In genomic region chr3R:11855156-11855555, dm6 we compare ENCODE assay signal across 1 fruit fly cellular context.
TF ChIP-seq lines count a peak whose summit lies in the region.

No protein-coding gene starts in this region.

TF ChIP-seq in whole organism, embryonic, 481 proteins besides CTCF, POLR2A, EP300 and RAD21 (continued from another document and continues in another):
- TF ChIP-seq pan (optimal IDR thresholded peaks at IDR 0.05; lab: Kevin White, UChicago) (no peak), pan (GFP tag; optimal IDR thresholded peaks at IDR 0.05 in 1 of 2, IDR thresholded peaks at IDR 0.05 in 1 of 2) (peak in 1 of 2 experiments; percentile 34), CG2120 (GFP tag; optimal IDR thresholded peaks at IDR 0.05; lab: Kevin White, UChicago) (no peak), Ets65A (GFP tag; lab: Kevin White, UChicago) (no peak), CG11504 (tag; optimal IDR thresholded peaks at IDR 0.05; lab: Kevin White, UChicago) (peak; percentile 63), CG31441 (GFP tag; IDR thresholded peaks at IDR 0.05; lab: Robert Waterston, UW) (peak; percentile 47), Nf-YB (GFP tag; optimal IDR thresholded peaks at IDR 0.05; lab: Kevin White, UChicago) (no peak), CG15269 (tag; optimal IDR thresholded peaks at IDR 0.05; lab: Kevin White, UChicago) (peak; percentile 51), CG30403 (GFP tag; optimal IDR thresholded peaks at IDR 0.05; lab: Kevin White, UChicago) (peak; percentile 20), unpg (GFP tag; optimal IDR thresholded peaks at IDR 0.05; lab: Kevin White, UChicago) (peak; percentile 44), BtbVII (GFP tag; optimal IDR thresholded peaks at IDR 0.05; lab: Kevin White, UChicago) (no peak), E2f1 (GFP tag; IDR thresholded peaks at IDR 0.05; lab: Robert Waterston, UW) (no peak), CG18764 (GFP tag; optimal IDR thresholded peaks at IDR 0.05; lab: Kevin White, UChicago) (no peak), cato (GFP tag; optimal IDR thresholded peaks at IDR 0.05; lab: Kevin White, UChicago; ENCODE audit: borderline replicate concordance) (no peak), Sox100B (GFP tag; optimal IDR thresholded peaks at IDR 0.05; lab: Kevin White, UChicago) (peak; percentile 5), CoRest (tag; optimal IDR thresholded peaks at IDR 0.05; lab: Kevin White, UChicago) (peak; percentile 33), aop (GFP tag; IDR thresholded peaks at IDR 0.05; lab: Robert Waterston, UW) (no peak), Xbp1 (GFP tag; optimal IDR thresholded peaks at IDR 0.05; lab: Kevin White, UChicago) (peak; percentile 23), sens (GFP tag; lab: Kevin White, UChicago) (peak; percentile 42), Atf3 (GFP tag; optimal IDR thresholded peaks at IDR 0.05; lab: Kevin White, UChicago) (no peak), CG7556 (GFP tag; optimal IDR thresholded peaks at IDR 0.05; lab: Kevin White, UChicago) (peak; percentile 36), CG2889 (GFP tag; IDR thresholded peaks at IDR 0.05; lab: Robert Waterston, UW) (no peak), CG31388 (GFP tag; optimal IDR thresholded peaks at IDR 0.05; lab: Kevin White, UChicago) (no peak), CG16815 (GFP tag; optimal IDR thresholded peaks at IDR 0.05; lab: Kevin White, UChicago) (no peak), nom (GFP tag; optimal IDR thresholded peaks at IDR 0.05; lab: Kevin White, UChicago) (no peak), CG10209 (GFP tag; optimal IDR thresholded peaks at IDR 0.05; lab: Kevin White, UChicago) (peak; percentile 29), CG9932 (GFP tag; IDR thresholded peaks at IDR 0.05; lab: Robert Waterston, UW) (peak; percentile 17; the same call in 1 of the 2 replicates), run (tag; optimal IDR thresholded peaks at IDR 0.05; lab: Kevin White, UChicago) (no peak), CG2678 (tag; optimal IDR thresholded peaks at IDR 0.05; lab: Kevin White, UChicago) (peak; percentile 53), CG17359 (tag; optimal IDR thresholded peaks at IDR 0.05; lab: Kevin White, UChicago) (peak; percentile 44), CG4820 (GFP tag; optimal IDR thresholded peaks at IDR 0.05; lab: Kevin White, UChicago) (peak; percentile 4), prd (optimal IDR thresholded peaks at IDR 0.05; lab: Kevin White, UChicago) (no peak), prd (GFP tag; IDR thresholded peaks at IDR 0.05; lab: Robert Waterston, UW) (peak; percentile 55), H2.0 (GFP tag; IDR thresholded peaks at IDR 0.05; lab: Robert Waterston, UW) (peak; percentile 37; the same call in 1 of the 2 replicates), Atf6 (GFP tag; IDR thresholded peaks at IDR 0.05; lab: Robert Waterston, UW) (peak; percentile 41), CG6175 (GFP tag; IDR thresholded peaks at IDR 0.05; lab: Robert Waterston, UW) (no peak), dimm (GFP tag; IDR thresholded peaks at IDR 0.05; lab: Robert Waterston, UW) (peak; percentile 20; the same call in 1 of the 2 replicates), CG6689 (GFP tag; IDR thresholded peaks at IDR 0.05; lab: Robert Waterston, UW) (peak; percentile 42; the same call in 1 of the 2 replicates), CG9727 (GFP tag; optimal IDR thresholded peaks at IDR 0.05; lab: Kevin White, UChicago) (peak; percentile 6), CG12744 (GFP tag; optimal IDR thresholded peaks at IDR 0.05; lab: Kevin White, UChicago) (no peak), Deaf1 (tag; optimal IDR thresholded peaks at IDR 0.05; lab: Kevin White, UChicago) (peak; percentile 7), CG1602 (GFP tag; optimal IDR thresholded peaks at IDR 0.05; lab: Kevin White, UChicago) (no peak), ab (GFP tag; optimal IDR thresholded peaks at IDR 0.05; lab: Kevin White, UChicago) (no peak), HLH3B (GFP tag; IDR thresholded peaks at IDR 0.05; lab: Robert Waterston, UW) (peak; percentile 34; the same call in 1 of the 2 replicates), CG3281 (GFP tag; optimal IDR thresholded peaks at IDR 0.05; lab: Kevin White, UChicago) (no peak), CG9609 (GFP tag; optimal IDR thresholded peaks at IDR 0.05; lab: Kevin White, UChicago) (no peak), CG30020 (tag; optimal IDR thresholded peaks at IDR 0.05; lab: Kevin White, UChicago) (no peak), CG17361 (GFP tag; IDR thresholded peaks at IDR 0.05; lab: Robert Waterston, UW) (0 out of 3 replicates have a peak, but pooled peaks have one; percentile 20), CG12942 (GFP tag; optimal IDR thresholded peaks at IDR 0.05; lab: Kevin White, UChicago) (peak; percentile 21), D19B (GFP tag; optimal IDR thresholded peaks at IDR 0.05; lab: Kevin White, UChicago) (no peak), Meics (GFP tag; optimal IDR thresholded peaks at IDR 0.05; lab: Kevin White, UChicago) (peak; percentile 43), wdn (GFP tag; IDR thresholded peaks at IDR 0.05; lab: Robert Waterston, UW) (no peak), CG3847 (GFP tag; IDR thresholded peaks at IDR 0.05; lab: Robert Waterston, UW) (0 out of 2 replicates have a peak, but pooled peaks have one; percentile 19), Med (GFP tag; lab: Kevin White, UChicago) (peak; percentile 54), CG17385 (GFP tag; optimal IDR thresholded peaks at IDR 0.05; lab: Kevin White, UChicago) (peak; percentile 17), Dek (tag; optimal IDR thresholded peaks at IDR 0.05; lab: Kevin White, UChicago) (peak; percentile 14), row (GFP tag; IDR thresholded peaks at IDR 0.05; lab: Robert Waterston, UW) (peak; percentile 65), CG11398 (GFP tag; optimal IDR thresholded peaks at IDR 0.05; lab: Kevin White, UChicago) (no peak), tll (GFP tag; optimal IDR thresholded peaks at IDR 0.05; lab: Kevin White, UChicago) (no peak), br (optimal IDR thresholded peaks at IDR 0.05; lab: Kevin White, UChicago) (no peak), Dip3 (GFP tag; optimal IDR thresholded peaks at IDR 0.05; lab: Kevin White, UChicago) (no peak), Xrp1 (GFP tag; IDR thresholded peaks at IDR 0.05; lab: Robert Waterston, UW) (peak; percentile 49; the same call in 1 of the 2 replicates), CG10979 (tag; optimal IDR thresholded peaks at IDR 0.05; lab: Kevin White, UChicago) (peak; percentile 24), sens-2 (GFP tag; IDR thresholded peaks at IDR 0.05; lab: Robert Waterston, UW) (no peak), tx (GFP tag; optimal IDR thresholded peaks at IDR 0.05; lab: Kevin White, UChicago) (no peak), amos (GFP tag; IDR thresholded peaks at IDR 0.05; lab: Robert Waterston, UW; ENCODE audit: partially characterized antibody) (no peak), CG8765 (GFP tag; IDR thresholded peaks at IDR 0.05; lab: Robert Waterston, UW) (no peak), Lim3 (GFP tag; IDR thresholded peaks at IDR 0.05; lab: Robert Waterston, UW) (no peak), bcd (GFP tag; optimal IDR thresholded peaks at IDR 0.05; lab: Kevin White, UChicago) (peak; percentile 4), nmo (GFP tag; optimal IDR thresholded peaks at IDR 0.05; lab: Kevin White, UChicago) (peak; percentile 19), Blimp-1 (GFP tag; optimal IDR thresholded peaks at IDR 0.05; lab: Kevin White, UChicago) (peak; percentile 36), esg (GFP tag; conservative IDR thresholded peaks at IDR 0.05; lab: Robert Waterston, UW) (0 out of 2 replicates have a peak, but pooled peaks have one; percentile 19), scrt (GFP tag; optimal IDR thresholded peaks at IDR 0.05; lab: Kevin White, UChicago) (no peak), gem (tag; optimal IDR thresholded peaks at IDR 0.05; lab: Kevin White, UChicago) (peak; percentile 69), D19A (tag; optimal IDR thresholded peaks at IDR 0.05; lab: Kevin White, UChicago) (peak; percentile 7), ftz-f1 (GFP tag; optimal IDR thresholded peaks at IDR 0.05; lab: Kevin White, UChicago) (no peak), CG32532 (GFP tag; IDR thresholded peaks at IDR 0.05; lab: Robert Waterston, UW) (peak; percentile 43; the same call in 1 of the 2 replicates), CG8388 (GFP tag; optimal IDR thresholded peaks at IDR 0.05; lab: Kevin White, UChicago) (peak; percentile 17), CG1024 (GFP tag; IDR thresholded peaks at IDR 0.05; lab: Robert Waterston, UW) (no peak), CG10366 (GFP tag; IDR thresholded peaks at IDR 0.05; lab: Robert Waterston, UW) (no peak; the same call in 1 of the 2 replicates), Oli (tag; optimal IDR thresholded peaks at IDR 0.05; lab: Kevin White, UChicago) (peak; percentile 35), Ptx1 (GFP tag; IDR thresholded peaks at IDR 0.05; lab: Robert Waterston, UW) (peak; percentile 61), al (GFP tag; IDR thresholded peaks at IDR 0.05; lab: Robert Waterston, UW) (0 out of 2 replicates have a peak, but pooled peaks have one; percentile 18), Hr3 (GFP tag; optimal IDR thresholded peaks at IDR 0.05; lab: Kevin White, UChicago) (peak; percentile 2), CG13424 (tag; optimal IDR thresholded peaks at IDR 0.05; lab: Kevin White, UChicago) (peak; percentile 30), CG9817 (tag; optimal IDR thresholded peaks at IDR 0.05; lab: Kevin White, UChicago) (no peak), CG15514 (GFP tag; optimal IDR thresholded peaks at IDR 0.05; lab: Kevin White, UChicago) (no peak), CG14014 (GFP tag; IDR thresholded peaks at IDR 0.05; lab: Robert Waterston, UW) (peak; percentile 49; the same call in 1 of the 2 replicates), CG13296 (GFP tag; optimal IDR thresholded peaks at IDR 0.05; lab: Kevin White, UChicago) (peak; percentile 6), dpn (GFP tag; optimal IDR thresholded peaks at IDR 0.05; lab: Kevin White, UChicago) (peak in 1 of 2 experiments; percentile 11), CG16813 (GFP tag; IDR thresholded peaks at IDR 0.05; lab: Robert Waterston, UW; ENCODE audit: partially characterized antibody) (no peak), vfl (GFP tag; optimal IDR thresholded peaks at IDR 0.05; lab: Kevin White, UChicago) (no peak), cwo (GFP tag; optimal IDR thresholded peaks at IDR 0.05; lab: Kevin White, UChicago) (peak; percentile 14), CG8924 (tag; optimal IDR thresholded peaks at IDR 0.05; lab: Kevin White, UChicago) (peak; percentile 15), CG33213 (GFP tag; optimal IDR thresholded peaks at IDR 0.05; lab: Kevin White, UChicago) (no peak), mam (GFP tag; optimal IDR thresholded peaks at IDR 0.05; lab: Kevin White, UChicago) (no peak), ATbp (GFP tag; optimal IDR thresholded peaks at IDR 0.05; lab: Kevin White, UChicago) (peak; percentile 20), CG18011 (GFP tag; optimal IDR thresholded peaks at IDR 0.05; lab: Kevin White, UChicago) (no peak), vvl (GFP tag; IDR thresholded peaks at IDR 0.05; lab: Robert Waterston, UW) (0 out of 2 replicates have a peak, but pooled peaks have one; percentile 68), sob (GFP tag; IDR thresholded peaks at IDR 0.05; lab: Robert Waterston, UW) (peak; percentile 29; the same call in 1 of the 2 replicates), Fer1 (GFP tag; optimal IDR thresholded peaks at IDR 0.05; lab: Kevin White, UChicago) (no peak), CG43689 (GFP tag; IDR thresholded peaks at IDR 0.05; lab: Robert Waterston, UW) (no peak), D (optimal IDR thresholded peaks at IDR 0.05; lab: Kevin White, UChicago) (no peak), D (GFP tag; optimal IDR thresholded peaks at IDR 0.05; lab: Kevin White, UChicago) (no peak), fd3F (GFP tag; optimal IDR thresholded peaks at IDR 0.05; lab: Kevin White, UChicago) (no peak), Bdp1 (GFP tag; optimal IDR thresholded peaks at IDR 0.05; lab: Kevin White, UChicago) (no peak), CG18599 (GFP tag; optimal IDR thresholded peaks at IDR 0.05; lab: Kevin White, UChicago) (peak; percentile 47), Hr78 (GFP tag; optimal IDR thresholded peaks at IDR 0.05; lab: Kevin White, UChicago) (no peak), slou (GFP tag; optimal IDR thresholded peaks at IDR 0.05; lab: Kevin White, UChicago) (no peak), ci (GFP tag; IDR thresholded peaks at IDR 0.05; lab: Robert Waterston, UW) (peak; percentile 17; the same call in 1 of the 3 replicates), phol (tag; optimal IDR thresholded peaks at IDR 0.05; lab: Kevin White, UChicago) (peak; percentile 30), fd96Cb (tag; optimal IDR thresholded peaks at IDR 0.05; lab: Kevin White, UChicago) (peak; percentile 17), Fer3 (tag; optimal IDR thresholded peaks at IDR 0.05; lab: Kevin White, UChicago) (peak; percentile 33), Hmr (GFP tag; optimal IDR thresholded peaks at IDR 0.05; lab: Kevin White, UChicago) (peak; percentile 14), bsh (GFP tag; optimal IDR thresholded peaks at IDR 0.05; lab: Kevin White, UChicago) (peak in 1 of 2 experiments; percentile 42), CG7745 (tag; optimal IDR thresholded peaks at IDR 0.05; lab: Kevin White, UChicago) (no peak), grau (tag; optimal IDR thresholded peaks at IDR 0.05; lab: Kevin White, UChicago) (peak; percentile 45), az2 (GFP tag; optimal IDR thresholded peaks at IDR 0.05; lab: Kevin White, UChicago) (peak; percentile 18), CG18262 (tag; optimal IDR thresholded peaks at IDR 0.05; lab: Kevin White, UChicago) (peak; percentile 29), gce (GFP tag; IDR thresholded peaks at IDR 0.05; lab: Robert Waterston, UW) (no peak), Hr51 (GFP tag; optimal IDR thresholded peaks at IDR 0.05; lab: Kevin White, UChicago) (peak in 1 of 2 experiments; percentile 42), CG10147 (GFP tag; optimal IDR thresholded peaks at IDR 0.05; lab: Kevin White, UChicago) (peak; percentile 2), MTF-1 (GFP tag; optimal IDR thresholded peaks at IDR 0.05; lab: Kevin White, UChicago; ENCODE audit: borderline replicate concordance) (no peak), CG12236 (GFP tag; optimal IDR thresholded peaks at IDR 0.05; lab: Kevin White, UChicago) (no peak), CG31224 (GFP tag; IDR thresholded peaks at IDR 0.05; lab: Robert Waterston, UW) (no peak), E2f2 (GFP tag; IDR thresholded peaks at IDR 0.05; lab: Robert Waterston, UW) (peak; percentile 15; the same call in 1 of the 2 replicates), CG4424 (GFP tag; optimal IDR thresholded peaks at IDR 0.05; lab: Kevin White, UChicago) (peak; percentile 24), eve (GFP tag; optimal IDR thresholded peaks at IDR 0.05; lab: Kevin White, UChicago) (no peak), kni (GFP tag; optimal IDR thresholded peaks at IDR 0.05; lab: Kevin White, UChicago) (no peak), CG12659 (GFP tag; optimal IDR thresholded peaks at IDR 0.05; lab: Kevin White, UChicago) (peak; percentile 25), crc (GFP tag; optimal IDR thresholded peaks at IDR 0.05; lab: Kevin White, UChicago) (no peak), stwl (tag; optimal IDR thresholded peaks at IDR 0.05; lab: Kevin White, UChicago) (no peak)
